Fruit fly (Drosophila melanogaster): Measurements from ENCODE around the gene CycJ.

The CycJ gene

DNA sequence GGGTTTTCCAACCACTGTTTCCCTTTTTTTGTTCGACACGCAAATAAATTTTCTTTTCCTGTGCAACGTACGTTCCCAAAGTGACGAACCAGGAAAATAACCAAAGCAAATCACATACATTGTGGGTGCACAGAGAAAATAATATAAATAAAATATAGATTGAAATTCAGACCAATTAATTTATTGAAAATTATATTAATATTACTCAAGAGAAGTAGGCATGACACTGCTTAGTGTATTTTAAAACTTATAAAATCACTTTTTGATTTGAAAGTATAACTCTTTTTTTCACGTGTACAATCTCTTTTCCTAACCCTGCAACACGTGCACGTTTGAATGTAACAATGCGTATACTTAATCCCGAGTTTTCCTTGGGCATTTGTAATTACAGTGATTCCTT is 30.4 kb downstream of the CycJ start (continued):
- TF ChIP-seq exex (tag; optimal IDR thresholded peaks at IDR 0.05) (no peak), CoRest (tag; optimal IDR thresholded peaks at IDR 0.05) (no peak), CG7556 (GFP tag; optimal IDR thresholded peaks at IDR 0.05) (peak; percentile 28), Six4 (GFP tag; optimal IDR thresholded peaks at IDR 0.05) (no peak), CG9215 (GFP tag; IDR thresholded peaks at IDR 0.05) (no peak), Hmx (GFP tag; optimal IDR thresholded peaks at IDR 0.05) (no peak), ind (GFP tag; optimal IDR thresholded peaks at IDR 0.05) (no peak), NFAT (GFP tag; IDR thresholded peaks at IDR 0.05) (no peak), Mad (GFP tag; optimal IDR thresholded peaks at IDR 0.05) (no peak), Hr39 (optimal IDR thresholded peaks at IDR 0.05) (no peak), CG6175 (GFP tag; IDR thresholded peaks at IDR 0.05) (no peak), wdn (GFP tag; IDR thresholded peaks at IDR 0.05) (no peak), CG7839 (tag; optimal IDR thresholded peaks at IDR 0.05) (no peak), CG14965 (GFP tag; optimal IDR thresholded peaks at IDR 0.05; ENCODE audit: borderline replicate concordance) (no peak), zfh2 (GFP tag; optimal IDR thresholded peaks at IDR 0.05) (no peak), Dad (GFP tag; optimal IDR thresholded peaks at IDR 0.05) (no peak), Vsx1 (GFP tag; optimal IDR thresholded peaks at IDR 0.05) (no peak), disco-r (GFP tag; optimal IDR thresholded peaks at IDR 0.05) (no peak), odd (GFP tag; optimal IDR thresholded peaks at IDR 0.05) (no peak), Gug (GFP tag; IDR thresholded peaks at IDR 0.05) (no peak), CHES-1-like (GFP tag; optimal IDR thresholded peaks at IDR 0.05) (no peak), CG4282 (GFP tag; optimal IDR thresholded peaks at IDR 0.05) (no peak), CG8924 (tag; optimal IDR thresholded peaks at IDR 0.05) (no peak), Ptx1 (GFP tag; IDR thresholded peaks at IDR 0.05) (0 out of 2 replicates have a peak, but pooled peaks have one; percentile 24), dan (GFP tag; IDR thresholded peaks at IDR 0.05) (no peak), maf-S (GFP tag; optimal IDR thresholded peaks at IDR 0.05) (no peak), Hsf (GFP tag; optimal IDR thresholded peaks at IDR 0.05) (no peak), CG2129 (GFP tag; IDR thresholded peaks at IDR 0.05; ENCODE audit: partially characterized antibody) (no peak), corto (GFP tag; optimal IDR thresholded peaks at IDR 0.05) (no peak), CG2712 (tag; optimal IDR thresholded peaks at IDR 0.05) (peak; percentile 16), Scr (GFP tag; IDR thresholded peaks at IDR 0.05; ENCODE audit: partially characterized antibody) (no peak), esg (GFP tag; conservative IDR thresholded peaks at IDR 0.05) (no peak), pan (optimal IDR thresholded peaks at IDR 0.05) (no peak), pan (GFP tag; optimal IDR thresholded peaks at IDR 0.05 in 1 of 2, IDR thresholded peaks at IDR 0.05 in 1 of 2) (no peak), Ssrp (tag; optimal IDR thresholded peaks at IDR 0.05) (no peak), CG32767 (GFP tag; IDR thresholded peaks at IDR 0.05) (0 out of 2 replicates have a peak, but pooled peaks have one; percentile 17), gt (GFP tag; IDR thresholded peaks at IDR 0.05) (no peak), CG8290 (GFP tag; optimal IDR thresholded peaks at IDR 0.05) (no peak), CG8290 (tag; optimal IDR thresholded peaks at IDR 0.05) (no peak), tio (GFP tag; optimal IDR thresholded peaks at IDR 0.05) (peak; percentile 11), CG2120 (GFP tag; optimal IDR thresholded peaks at IDR 0.05) (no peak), CG1024 (GFP tag; IDR thresholded peaks at IDR 0.05) (no peak), CG4360 (GFP tag; IDR thresholded peaks at IDR 0.05) (no peak), pnt (GFP tag; optimal IDR thresholded peaks at IDR 0.05) (no peak), Stat92E (GFP tag; optimal IDR thresholded peaks at IDR 0.05) (no peak), CG1602 (GFP tag; optimal IDR thresholded peaks at IDR 0.05) (no peak), fd64A (GFP tag; optimal IDR thresholded peaks at IDR 0.05) (no peak), Tbp (GFP tag; optimal IDR thresholded peaks at IDR 0.05) (no peak), row (GFP tag; IDR thresholded peaks at IDR 0.05) (peak; percentile 38; the same call in 2 of the 3 replicates), Chrac-16 (GFP tag; optimal IDR thresholded peaks at IDR 0.05) (no peak), CG12659 (GFP tag; optimal IDR thresholded peaks at IDR 0.05) (peak; percentile 2), Myb (GFP tag; optimal IDR thresholded peaks at IDR 0.05) (no peak), CTCF (GFP tag; optimal IDR thresholded peaks at IDR 0.05) (no peak), bigmax (GFP tag; optimal IDR thresholded peaks at IDR 0.05) (no peak)
